Worm (Caenorhabditis elegans) whole organism, L3 larva: ENCODE results near the gene fah-1.

Experiments used
- ceh-16 ChIP-seq: sonication (generic microtip); optimal IDR thresholded peaks from 2 replicates; lab custom pipeline; 2017; ENCODE audit warnings: missing biosample characterization, missing genetic modification characterization
- ceh-82 ChIP-seq: fragments of 150-350 bp; optimal IDR thresholded peaks from 2 replicates; lab custom pipeline; 2014; ENCODE audit warnings: missing biosample characterization, missing genetic modification characterization
- ceh-9 ChIP-seq: sonication (generic microtip); optimal IDR thresholded peaks from 2 replicates; lab custom pipeline; 2018; ENCODE audit warnings: missing biosample characterization, missing genetic modification characterization
- daf-12 ChIP-seq: fragments of 150-350 bp; optimal IDR thresholded peaks from 2 replicates; lab custom pipeline; 2014; ENCODE audit warnings: missing biosample characterization, missing genetic modification reagents, missing genetic modification characterization
- elt-1 ChIP-seq: fragments of 150-350 bp; optimal IDR thresholded peaks from 2 replicates; lab custom pipeline; 2014; ENCODE audit warnings: missing biosample characterization, missing genetic modification characterization
- elt-2 ChIP-seq: sonication (generic microtip); optimal IDR thresholded peaks from 2 replicates; lab custom pipeline; 2016; ENCODE audit warnings: missing genetic modification reagents, mild to moderate bottlenecking, missing genetic modification characterization, missing compliant biosample characterization
- elt-3 ChIP-seq, 3 experiments: fragments of 150-350 bp in 1 of 3; sonication (generic microtip) in 2 of 3; optimal IDR thresholded peaks; 2 replicates in 2 of 3; 4 replicates in 1 of 3; lab custom pipeline; 2014 to 2017; ENCODE audit warnings: missing biosample characterization in 3 of 3, missing genetic modification characterization in 3 of 3
- fkh-10 ChIP-seq: sonication (generic microtip); optimal IDR thresholded peaks from 2 replicates; lab custom pipeline; 2017; ENCODE audit warnings: missing biosample characterization, missing genetic modification reagents, missing genetic modification characterization
- fos-1 ChIP-seq: fragments of 150-350 bp; optimal IDR thresholded peaks from 2 replicates; lab custom pipeline; 2014; ENCODE audit warnings: missing biosample characterization, missing genetic modification characterization
- hmg-11 ChIP-seq: sonication (generic microtip); optimal IDR thresholded peaks from 2 replicates; lab custom pipeline; 2016; ENCODE audit warnings: missing genetic modification characterization, missing compliant biosample characterization
- jun-1 ChIP-seq: fragments of 150-350 bp; optimal IDR thresholded peaks from 2 replicates; lab custom pipeline; 2014; ENCODE audit warnings: missing biosample characterization, missing genetic modification reagents, missing genetic modification characterization
- lin-39 ChIP-seq: fragments of 150-350 bp; optimal IDR thresholded peaks from 2 replicates; lab custom pipeline; 2018; ENCODE audit warnings: missing biosample characterization, missing genetic modification reagents, missing genetic modification characterization
- mdl-1 ChIP-seq: fragments of 150-350 bp; optimal IDR thresholded peaks from 2 replicates; lab custom pipeline; 2014; ENCODE audit warnings: missing biosample characterization, missing genetic modification characterization
- mml-1 ChIP-seq: fragments of 150-350 bp; sonication (generic microtip); optimal IDR thresholded peaks from 3 replicates; lab custom pipeline; 2014; ENCODE audit warnings: missing biosample characterization, missing genetic modification characterization
- nfya-1 ChIP-seq: sonication (generic microtip); optimal IDR thresholded peaks from 2 replicates; lab custom pipeline; 2017; ENCODE audit warnings: missing genetic modification characterization, mild to moderate bottlenecking, missing compliant biosample characterization, antibody characterized with exemption, moderate library complexity; ENCODE audit not compliant: insufficient read depth
- nhr-11 ChIP-seq: fragments of 150-350 bp; optimal IDR thresholded peaks from 2 replicates; lab custom pipeline; 2014; ENCODE audit warnings: missing biosample characterization, missing genetic modification characterization
- nhr-23 ChIP-seq: fragments of 150-350 bp; optimal IDR thresholded peaks from 2 replicates; lab custom pipeline; 2014; ENCODE audit warnings: missing biosample characterization, missing genetic modification reagents, missing genetic modification characterization
- nhr-237 ChIP-seq: fragments of 150-350 bp; optimal IDR thresholded peaks from 2 replicates; lab custom pipeline; 2014; ENCODE audit warnings: missing biosample characterization, missing genetic modification characterization
- nhr-76 ChIP-seq: fragments of 150-350 bp; sonication (generic microtip); optimal IDR thresholded peaks from 5 replicates; lab custom pipeline; 2014; ENCODE audit warnings: missing biosample characterization, missing genetic modification characterization
- nhr-77 ChIP-seq: fragments of 150-350 bp; optimal IDR thresholded peaks from 2 replicates; lab custom pipeline; 2014; ENCODE audit warnings: missing biosample characterization, missing genetic modification characterization
- pha-4 ChIP-seq: fragments of 150-350 bp; optimal IDR thresholded peaks from 2 replicates; lab custom pipeline; 2014; ENCODE audit warnings: missing biosample characterization, missing genetic modification reagents, missing genetic modification characterization
- pqm-1 ChIP-seq: fragments of 150-350 bp; optimal IDR thresholded peaks from 2 replicates; lab custom pipeline; 2017; ENCODE audit warnings: missing biosample characterization, missing genetic modification characterization, inconsistent platforms
- sea-2 ChIP-seq: fragments of 150-350 bp; sonication (generic microtip); optimal IDR thresholded peaks from 4 replicates; lab custom pipeline; 2014; ENCODE audit warnings: missing biosample characterization, missing genetic modification reagents, missing genetic modification characterization
- skn-1 ChIP-seq: fragments of 150-350 bp; optimal IDR thresholded peaks from 2 replicates; lab custom pipeline; 2014; ENCODE audit warnings: missing biosample characterization, missing genetic modification characterization
- snpc-4 ChIP-seq: fragments of 150-350 bp; optimal IDR thresholded peaks from 2 replicates; lab custom pipeline; 2014; ENCODE audit warnings: missing biosample characterization, missing genetic modification characterization
- tbx-2 ChIP-seq: sonication (generic microtip); optimal IDR thresholded peaks from 2 replicates; lab custom pipeline; 2016; ENCODE audit warnings: mild to moderate bottlenecking, missing genetic modification characterization, missing compliant biosample characterization
- unc-62 ChIP-seq: fragments of 150-350 bp; sonication (generic microtip); optimal IDR thresholded peaks from 4 replicates; lab custom pipeline; 2014; ENCODE audit warnings: missing biosample characterization, missing genetic modification reagents, missing genetic modification characterization
- zag-1 ChIP-seq: fragments of 150-350 bp; optimal IDR thresholded peaks from 2 replicates; lab custom pipeline; 2014; ENCODE audit warnings: missing biosample characterization, missing genetic modification characterization
- ztf-11 ChIP-seq: fragments of 150-350 bp; optimal IDR thresholded peaks from 2 replicates; lab custom pipeline; 2014; ENCODE audit warnings: missing biosample characterization, missing genetic modification characterization

fah-1 gene

ce11 chrX:6413583-6413982 lies 35.1 kb downstream of the fah-1 start:
- TF ChIP-seq lin-39 (tag; lab: Kevin White, UChicago): peak; percentile 31
- TF ChIP-seq hmg-11 (tag; lab: Kevin White, UChicago): no peak
- no peak for TF ChIP-seq nhr-76 (tag; lab: Kevin White, UChicago)
- TF ChIP-seq elt-1 (tag; lab: Kevin White, UChicago): peak; percentile 11
- TF ChIP-seq pha-4 (tag; lab: Kevin White, UChicago): no peak

ce11 chrX:6412575-6412974 lies 36.1 kb downstream of the fah-1 start, which contains the start of gene T22E5.1:
Gene T22E5.1 (plus strand): TSS chrX:6412875.
- TF ChIP-seq snpc-4 (tag; lab: Kevin White, UChicago) (no peak), zag-1 (tag; lab: Kevin White, UChicago) (no peak), fkh-10 (no peak), tbx-2 (tag; lab: Kevin White, UChicago) (no peak), lin-39 (tag; lab: Kevin White, UChicago) (no peak), mml-1 (tag; lab: Kevin White, UChicago) (no peak), skn-1 (no peak), nhr-77 (tag; lab: Kevin White, UChicago) (no peak), jun-1 (tag; lab: Kevin White, UChicago) (no peak), ceh-16 (tag; lab: Kevin White, UChicago) (no peak), sea-2 (no peak), mdl-1 (tag; lab: Kevin White, UChicago) (no peak), ceh-82 (tag; lab: Kevin White, UChicago) (no peak), nhr-237 (tag; lab: Kevin White, UChicago) (no peak), nfya-1 (tag; lab: Kevin White, UChicago) (no peak), fos-1 (tag; lab: Kevin White, UChicago) (no peak), ztf-11 (no peak), ceh-9 (tag; lab: Kevin White, UChicago) (no peak)

ce11 chrX:6410177-6410765 lies 38.4 kb downstream of the fah-1 start, which contains the start of gene mup-2:
Gene mup-2 (minus strand): TSS chrX:6410227.
- TF ChIP-seq lin-39 (tag; lab: Kevin White, UChicago): peak; percentile 33
- TF ChIP-seq nfya-1 (tag; lab: Kevin White, UChicago): peak; percentile 15
- no peak for TF ChIP-seq nhr-23 (tag; lab: Kevin White, UChicago)
- TF ChIP-seq, all 47 proteins: peak for 2

- TF ChIP-seq daf-12 (tag; lab: Kevin White, UChicago) (no peak), nhr-11 (no peak), sea-2 (no peak)
These were observed 40.0 kb downstream of the fah-1 start for ce11 chrX:6408713-6409112.

- TF ChIP-seq elt-2 (peak; percentile 74), pha-4 (tag; lab: Kevin White, UChicago) (peak; percentile 17), ceh-9 (tag; lab: Kevin White, UChicago) (no peak), pqm-1 (peak; percentile 33)
- TF ChIP-seq, all 47 proteins: peak for 3
These were observed 40.4 kb downstream of the fah-1 start for ce11 chrX:6408286-6408685.

ce11 chrX:6407805-6408204 lies 40.9 kb downstream of the fah-1 start:
- no peak for TF ChIP-seq jun-1 (tag; lab: Kevin White, UChicago)

- no peak for TF ChIP-seq elt-3 (tag; optimal IDR thresholded peaks at IDR 0.05; lab: Kevin White, UChicago)
- TF ChIP-seq unc-62: no peak
- TF ChIP-seq nhr-11: no peak
These were observed 42.8 kb downstream of the fah-1 start for ce11 chrX:6405905-6406304.
